Worm (Caenorhabditis elegans): ENCODE results near the gene Y59A8B.24.

- no peak for TF ChIP-seq pqm-1 (tag; optimal IDR thresholded peaks at IDR 0.05)
- TF ChIP-seq nhr-237 (tag; optimal IDR thresholded peaks at IDR 0.05) = no peak
Observed at ce11 chrV:17979789-17980188, 28.0 kb downstream of the Y59A8B.24 start, which contains the start of gene snx-6.

Measured in whole organism, L1 larva.